Fruit fly (Drosophila melanogaster) whole organism, embryonic: ENCODE results near the gene Slimp.

ENCODE experiments used
- Awh ChIP-seq: fragments of 200-800 bp; sonication (Bioruptor generic); IDR thresholded peaks from 2 replicates; pipeline ENCODE4, ENCODE4 v1.3.6; 2022; ENCODE audit warnings: missing biosample characterization, missing genetic modification characterization
- CG10366 ChIP-seq: fragments of 200-800 bp; sonication (Bioruptor generic); IDR thresholded peaks from 2 replicates; pipeline ENCODE4 v1.3.6; 2022; ENCODE audit warnings: missing biosample characterization, missing genetic modification characterization
- CG10565 ChIP-seq: fragments of 200-800 bp; sonication (Bioruptor generic); optimal IDR thresholded peaks from 3 replicates; lab custom pipeline; 2016; ENCODE audit warnings: missing biosample characterization, mild to moderate bottlenecking, missing genetic modification characterization
- CG10979 ChIP-seq: fragments of 200-800 bp; sonication (Bioruptor generic); optimal IDR thresholded peaks from 2 replicates; lab custom pipeline; 2018; ENCODE audit warnings: missing biosample characterization, mild to moderate bottlenecking, missing genetic modification characterization, moderate library complexity
- CG11085 ChIP-seq: fragments of 200-800 bp; sonication (Bioruptor generic); IDR thresholded peaks from 2 replicates; pipeline ENCODE4 v1.3.6; 2022; ENCODE audit warnings: missing biosample characterization, missing genetic modification characterization
- CG12942 ChIP-seq: fragments of 200-800 bp; sonication (Bioruptor generic); optimal IDR thresholded peaks from 3 replicates; lab custom pipeline; 2016; ENCODE audit warnings: missing biosample characterization, missing genetic modification characterization
- CG14050 ChIP-seq: fragments of 200-800 bp; sonication (Bioruptor generic); IDR thresholded peaks from 3 replicates; pipeline ENCODE4 v1.3.6; 2022; ENCODE audit warnings: missing biosample characterization, missing genetic modification characterization
- CG14710 ChIP-seq: fragments of 200-800 bp; sonication (Bioruptor generic); optimal IDR thresholded peaks from 3 replicates; lab custom pipeline; 2019; ENCODE audit warnings: missing biosample characterization, mild to moderate bottlenecking, missing genetic modification characterization, moderate library complexity
- CG15514 ChIP-seq: fragments of 200-800 bp; sonication (Bioruptor generic); optimal IDR thresholded peaks from 3 replicates; lab custom pipeline; 2017; ENCODE audit warnings: missing biosample characterization, missing genetic modification characterization, mild to moderate bottlenecking, moderate library complexity, missing genetic modification reagents
- CG17186 ChIP-seq: fragments of 200-800 bp; sonication (Bioruptor generic); optimal IDR thresholded peaks from 3 replicates; lab custom pipeline; 2017; ENCODE audit warnings: missing biosample characterization, missing genetic modification reagents, missing genetic modification characterization
- CG1792 ChIP-seq: fragments of 200-800 bp; sonication (Bioruptor generic); optimal IDR thresholded peaks from 2 replicates; lab custom pipeline; 2016; ENCODE audit warnings: missing biosample characterization, missing genetic modification characterization
- CG2120 ChIP-seq: fragments of 200-800 bp; sonication (Bioruptor generic); optimal IDR thresholded peaks from 3 replicates; lab custom pipeline; 2016; ENCODE audit warnings: missing biosample characterization, missing genetic modification characterization
- CG30431 ChIP-seq: fragments of 200-800 bp; sonication (Bioruptor generic); optimal IDR thresholded peaks from 2 replicates; lab custom pipeline; 2017; ENCODE audit warnings: missing biosample characterization, missing genetic modification characterization
- CG32772 ChIP-seq: fragments of 200-800 bp; sonication (Bioruptor generic); IDR thresholded peaks from 2 replicates; pipeline ENCODE4 v1.3.6; 2022; ENCODE audit warnings: missing biosample characterization, missing genetic modification characterization
- CG33557 ChIP-seq: fragments of 200-800 bp; sonication (Bioruptor generic); optimal IDR thresholded peaks from 2 replicates; lab custom pipeline; 2019; ENCODE audit warnings: missing biosample characterization, mild to moderate bottlenecking, missing genetic modification characterization, moderate library complexity
- CG3726 ChIP-seq: fragments of 200-800 bp; sonication (Bioruptor generic); IDR thresholded peaks from 3 replicates; pipeline ENCODE4, ENCODE4 v1.3.6; 2022; ENCODE audit warnings: missing biosample characterization, missing genetic modification characterization
- CG4424 ChIP-seq: fragments of 200-800 bp; sonication (Bioruptor generic); optimal IDR thresholded peaks from 3 replicates; lab custom pipeline; 2016; ENCODE audit warnings: missing biosample characterization, missing genetic modification characterization
- CG6689 ChIP-seq: fragments of 200-800 bp; sonication (Bioruptor generic); IDR thresholded peaks from 2 replicates; pipeline ENCODE4 v1.3.6; 2022; ENCODE audit warnings: missing biosample characterization, missing genetic modification characterization
- CG6813 ChIP-seq: fragments of 200-800 bp; sonication (Bioruptor generic); optimal IDR thresholded peaks from 2 replicates; lab custom pipeline; 2017; ENCODE audit warnings: missing biosample characterization, missing genetic modification characterization, mild to moderate bottlenecking, moderate library complexity, missing genetic modification reagents
- CG7556 ChIP-seq: fragments of 200-800 bp; sonication (Bioruptor generic); optimal IDR thresholded peaks from 2 replicates; lab custom pipeline; 2017; ENCODE audit warnings: missing biosample characterization, mild to moderate bottlenecking, missing genetic modification characterization
- CG8359 ChIP-seq: fragments of 200-800 bp; sonication (Bioruptor generic); optimal IDR thresholded peaks from 2 replicates; lab custom pipeline; 2017; ENCODE audit warnings: missing biosample characterization, mild to moderate bottlenecking, missing genetic modification characterization, borderline replicate concordance
- CG9817 ChIP-seq: fragments of 200-800 bp; sonication (Bioruptor generic); optimal IDR thresholded peaks from 2 replicates; lab custom pipeline; 2018; ENCODE audit warnings: missing biosample characterization, mild to moderate bottlenecking, missing genetic modification characterization, moderate library complexity
- CHES-1-like ChIP-seq: fragments of 200-800 bp; sonication (Bioruptor generic); optimal IDR thresholded peaks from 2 replicates; lab custom pipeline; 2016; ENCODE audit warnings: missing biosample characterization, missing genetic modification characterization
- D19B ChIP-seq: fragments of 200-800 bp; sonication (Bioruptor generic); optimal IDR thresholded peaks from 2 replicates; lab custom pipeline; 2017; ENCODE audit warnings: missing biosample characterization, mild to moderate bottlenecking, missing genetic modification characterization
- ERR ChIP-seq: fragments of 200-800 bp; sonication (Bioruptor generic); optimal IDR thresholded peaks from 2 replicates; lab custom pipeline; 2016; ENCODE audit warnings: missing biosample characterization, missing genetic modification characterization
- Ets65A ChIP-seq: fragments of 200-800 bp; sonication (Bioruptor generic); peaks from one replicate; lab custom pipeline; 2016; ENCODE audit warnings: missing biosample characterization, missing genetic modification characterization
- Ets97D ChIP-seq: fragments of 200-800 bp; sonication (Bioruptor generic); optimal IDR thresholded peaks from 3 replicates; lab custom pipeline; 2016; ENCODE audit warnings: missing biosample characterization, missing genetic modification characterization
- Hr3 ChIP-seq: fragments of 200-800 bp; sonication (Bioruptor generic); optimal IDR thresholded peaks from 3 replicates; lab custom pipeline; 2016; ENCODE audit warnings: missing biosample characterization, missing genetic modification characterization
- Lim3 ChIP-seq: fragments of 200-800 bp; sonication (Bioruptor generic); IDR thresholded peaks from 2 replicates; pipeline ENCODE4 v1.3.6; 2022; ENCODE audit warnings: missing biosample characterization, missing genetic modification characterization
- MESR4 ChIP-seq: fragments of 200-800 bp; sonication (Bioruptor generic); optimal IDR thresholded peaks from 2 replicates; lab custom pipeline; 2018; ENCODE audit warnings: missing biosample characterization, mild to moderate bottlenecking, missing genetic modification characterization, moderate library complexity
- Med ChIP-seq: fragments of 200-800 bp; sonication (Bioruptor generic); peaks from one replicate; lab custom pipeline; 2016; ENCODE audit warnings: missing biosample characterization, missing genetic modification characterization, mild to moderate bottlenecking, inconsistent platforms, moderate library complexity
- Six4 ChIP-seq: fragments of 200-800 bp; sonication (Bioruptor generic); optimal IDR thresholded peaks from 2 replicates; lab custom pipeline; 2016; ENCODE audit warnings: missing biosample characterization, missing genetic modification characterization
- Ssrp ChIP-seq: fragments of 200-800 bp; sonication (Bioruptor generic); optimal IDR thresholded peaks from 2 replicates; lab custom pipeline; 2018; ENCODE audit warnings: missing biosample characterization, mild to moderate bottlenecking, missing genetic modification characterization, moderate library complexity
- YL-1 ChIP-seq: fragments of 200-800 bp; sonication (Bioruptor generic); optimal IDR thresholded peaks from 3 replicates; lab custom pipeline; 2017; ENCODE audit warnings: missing biosample characterization, mild to moderate bottlenecking, missing genetic modification characterization
- amos ChIP-seq: fragments of 200-800 bp; sonication (Bioruptor generic); IDR thresholded peaks from 2 replicates; pipeline ENCODE4 v1.3.6; 2022; ENCODE audit warnings: missing biosample characterization, missing genetic modification characterization; ENCODE audit not compliant: partially characterized antibody
- aop ChIP-seq: fragments of 200-800 bp; sonication (Bioruptor generic); IDR thresholded peaks from 2 replicates; pipeline ENCODE4 v1.3.6; 2022; ENCODE audit warnings: missing biosample characterization, missing genetic modification characterization
- emc ChIP-seq: fragments of 200-800 bp; sonication (Bioruptor generic); optimal IDR thresholded peaks from 2 replicates; lab custom pipeline; 2016; ENCODE audit warnings: missing biosample characterization, missing genetic modification characterization
- her ChIP-seq: fragments of 200-800 bp; sonication (Bioruptor generic); optimal IDR thresholded peaks from 2 replicates; lab custom pipeline; 2016; ENCODE audit warnings: missing biosample characterization, missing genetic modification characterization
- ind ChIP-seq: fragments of 200-800 bp; sonication (Bioruptor generic); optimal IDR thresholded peaks from 3 replicates; lab custom pipeline; 2016; ENCODE audit warnings: missing biosample characterization, missing genetic modification characterization
- jumu ChIP-seq: fragments of 200-800 bp; sonication (Bioruptor generic); optimal IDR thresholded peaks from 3 replicates; lab custom pipeline; 2016; ENCODE audit warnings: missing biosample characterization, missing genetic modification characterization
- mld ChIP-seq: fragments of 200-800 bp; sonication (Bioruptor generic); IDR thresholded peaks from 3 replicates; pipeline ENCODE4 v1.3.6; 2022; ENCODE audit warnings: missing biosample characterization, missing genetic modification characterization; ENCODE audit not compliant: partially characterized antibody
- pan ChIP-seq, 4 experiments: fragments of >200 bp in 3 of 4; fragments of 200-800 bp in 1 of 4; sonication (Bioruptor generic) in 1 of 4; optimal IDR thresholded peaks in 3 of 4; IDR thresholded peaks in 1 of 4; 2 replicates each; pipeline versions ENCODE4 v1.3.6 to Lab custom; 2017 to 2022; ENCODE audit warnings: missing biosample characterization in 2 of 4, missing genetic modification characterization in 2 of 4, mixed read lengths in 1 of 4
- phol ChIP-seq: fragments of 200-800 bp; sonication (Bioruptor generic); optimal IDR thresholded peaks from 3 replicates; lab custom pipeline; 2018; ENCODE audit warnings: missing biosample characterization, mild to moderate bottlenecking, missing genetic modification characterization, moderate library complexity
- pita ChIP-seq: fragments of 200-800 bp; sonication (Bioruptor generic); optimal IDR thresholded peaks from 2 replicates; lab custom pipeline; 2017; ENCODE audit warnings: missing biosample characterization, mild to moderate bottlenecking, missing genetic modification characterization
- pzg ChIP-seq: fragments of 200-800 bp; sonication (Bioruptor generic); optimal IDR thresholded peaks from 3 replicates; lab custom pipeline; 2018; ENCODE audit warnings: missing biosample characterization, mild to moderate bottlenecking, missing genetic modification characterization, moderate library complexity
- slou ChIP-seq: fragments of 200-800 bp; sonication (Bioruptor generic); optimal IDR thresholded peaks from 3 replicates; lab custom pipeline; 2016; ENCODE audit warnings: missing biosample characterization, missing genetic modification characterization
- zen ChIP-seq: fragments of 200-800 bp; sonication (Bioruptor generic); optimal IDR thresholded peaks from 3 replicates; lab custom pipeline; 2018; ENCODE audit warnings: missing biosample characterization, mild to moderate bottlenecking, missing genetic modification characterization, moderate library complexity

Slimp gene

dm6 chr3R:24108902-24109389 is 39.8 kb downstream of the Slimp start, which contains the start of the genes eIF4EHP and CG18428 (continued):
- TF ChIP-seq ind, result peak; percentile 99
- peak; percentile 90 for TF ChIP-seq CG17186 (GFP tag; lab: Kevin White, UChicago)
- peak; percentile 99 for TF ChIP-seq CG9817 (tag; lab: Kevin White, UChicago)
- TF ChIP-seq CG6813 (GFP tag; lab: Kevin White, UChicago), result peak; percentile 99
- peak; percentile 74 for TF ChIP-seq pzg (GFP tag; lab: Kevin White, UChicago)
- no peak for TF ChIP-seq mld (GFP tag; lab: Robert Waterston, UW)
- TF ChIP-seq CG10979 (tag; lab: Kevin White, UChicago), result peak; percentile 99
- peak; percentile 98 for TF ChIP-seq Six4 (GFP tag; lab: Kevin White, UChicago)
- peak; percentile 99 for TF ChIP-seq CG7556 (GFP tag; lab: Kevin White, UChicago)
- TF ChIP-seq CG1792 (GFP tag; lab: Kevin White, UChicago), result peak; percentile 81
- no peak; the same call in none of the 2 replicates for TF ChIP-seq Awh (GFP tag; lab: Robert Waterston, UW)
- peak; percentile 100 for TF ChIP-seq CG33557 (GFP tag; lab: Kevin White, UChicago)
- TF ChIP-seq CG32772 (GFP tag; lab: Robert Waterston, UW), result no peak
- peak; percentile 75 for TF ChIP-seq her (GFP tag; lab: Kevin White, UChicago)
- TF ChIP-seq CG14710 (tag; lab: Kevin White, UChicago), result peak; percentile 99
- TF ChIP-seq ERR, result peak; percentile 77
- peak; percentile 78 for TF ChIP-seq jumu (GFP tag; lab: Kevin White, UChicago)
- peak; percentile 98 for TF ChIP-seq CG4424 (GFP tag; lab: Kevin White, UChicago)
- peak; percentile 100 for TF ChIP-seq Ssrp (tag; lab: Kevin White, UChicago)
- TF ChIP-seq amos (GFP tag; lab: Robert Waterston, UW), result no peak
- peak; percentile 99 for TF ChIP-seq D19B (GFP tag; lab: Kevin White, UChicago)
- TF ChIP-seq CG30431 (GFP tag; lab: Kevin White, UChicago), result peak; percentile 97
- TF ChIP-seq CG11085, result no peak
- peak in 1 of 2 experiments; percentile 73 for TF ChIP-seq pan (optimal IDR thresholded peaks at IDR 0.05; lab: Kevin White, UChicago)
- TF ChIP-seq pan (GFP tag; optimal IDR thresholded peaks at IDR 0.05 in 1 of 2, IDR thresholded peaks at IDR 0.05 in 1 of 2), result peak in 1 of 2 experiments; percentile 73
- TF ChIP-seq CG10565 (GFP tag; lab: Kevin White, UChicago), result peak; percentile 85
- TF ChIP-seq Hr3 (GFP tag; lab: Kevin White, UChicago), result peak; percentile 100
- TF ChIP-seq CG12942 (GFP tag; lab: Kevin White, UChicago), result peak; percentile 99
- peak; percentile 84 for TF ChIP-seq Ets97D (GFP tag; lab: Kevin White, UChicago)

- TF ChIP-seq CHES-1-like (GFP tag; lab: Kevin White, UChicago) (no peak), CG8359 (no peak), Ets65A (peak; percentile 87), Med (peak; percentile 63), aop (GFP tag; lab: Robert Waterston, UW) (no peak)
Observed at dm6 chr3R:24106879-24107441, 41.8 kb downstream of the Slimp start, which contains the start of gene CG10694. CG10694 (plus strand) TSS chr3R:24107391.

- TF ChIP-seq CG3726 (no peak), CG10366 (GFP tag; lab: Robert Waterston, UW) (no peak), CG2120 (GFP tag; lab: Kevin White, UChicago) (peak; percentile 67), pita (GFP tag; lab: Kevin White, UChicago) (peak; percentile 24), YL-1 (GFP tag; lab: Kevin White, UChicago) (no peak), CG14050 (GFP tag; lab: Robert Waterston, UW) (no peak), phol (peak; percentile 21), emc (GFP tag; lab: Kevin White, UChicago) (no peak), CG15514 (GFP tag; lab: Kevin White, UChicago) (peak; percentile 57), Lim3 (GFP tag; lab: Robert Waterston, UW) (no peak), zen (tag; lab: Kevin White, UChicago) (no peak), slou (GFP tag; lab: Kevin White, UChicago) (no peak), CG7556 (GFP tag; lab: Kevin White, UChicago) (peak; percentile 34), MESR4 (GFP tag; lab: Kevin White, UChicago) (peak; percentile 36), CG6689 (GFP tag; lab: Robert Waterston, UW) (no peak)
Observed at dm6 chr3R:24106059-24106631, 42.6 kb downstream of the Slimp start.
